Fruit fly (Drosophila melanogaster): Measurements from ENCODE around the gene SMC5.

dm6 chr3L:21562081-21562480 is 6.9 kb upstream of the SMC5 start, which contains the start of gene CapaR:
- TF ChIP-seq CG8478 (optimal IDR thresholded peaks at IDR 0.05) (no peak), CTCF (optimal IDR thresholded peaks at IDR 0.05) (no peak)
